Fruit fly (Drosophila melanogaster) whole organism, embryonic: Measurements from ENCODE around the gene bbg.

Experiments used
- CG1024 ChIP-seq: fragments of 200-800 bp; sonication (Bioruptor generic); IDR thresholded peaks from 2 replicates; pipeline ENCODE4 v1.3.6; 2022; ENCODE audit warnings: missing biosample characterization, missing genetic modification characterization
- CG10543 ChIP-seq: fragments of 200-800 bp; sonication (Bioruptor generic); optimal IDR thresholded peaks from 3 replicates; lab custom pipeline; 2017; ENCODE audit warnings: missing biosample characterization, mild to moderate bottlenecking, missing genetic modification characterization, moderate library complexity
- CG10565 ChIP-seq: fragments of 200-800 bp; sonication (Bioruptor generic); optimal IDR thresholded peaks from 3 replicates; lab custom pipeline; 2016; ENCODE audit warnings: missing biosample characterization, mild to moderate bottlenecking, missing genetic modification characterization
- CG12391 ChIP-seq: fragments of 200-800 bp; sonication (Bioruptor generic); optimal IDR thresholded peaks from 3 replicates; lab custom pipeline; 2018; ENCODE audit warnings: missing biosample characterization, mild to moderate bottlenecking, missing genetic modification characterization, moderate library complexity
- CG13287 ChIP-seq: fragments of 200-800 bp; sonication (Bioruptor generic); IDR thresholded peaks from 2 replicates; pipeline ENCODE4 v1.3.6; 2022; ENCODE audit warnings: missing biosample characterization, missing genetic modification characterization; ENCODE audit not compliant: partially characterized antibody
- CG15514 ChIP-seq: fragments of 200-800 bp; sonication (Bioruptor generic); optimal IDR thresholded peaks from 3 replicates; lab custom pipeline; 2017; ENCODE audit warnings: missing biosample characterization, missing genetic modification characterization, mild to moderate bottlenecking, moderate library complexity, missing genetic modification reagents
- CG1603 ChIP-seq: fragments of 200-800 bp; sonication (Bioruptor generic); optimal IDR thresholded peaks from 2 replicates; lab custom pipeline; 2019; ENCODE audit warnings: missing biosample characterization, mild to moderate bottlenecking, missing genetic modification characterization, moderate library complexity
- CG17568 ChIP-seq: fragments of 200-800 bp; sonication (Bioruptor generic); optimal IDR thresholded peaks from 2 replicates; lab custom pipeline; 2018; ENCODE audit warnings: missing biosample characterization, mild to moderate bottlenecking, missing genetic modification characterization, moderate library complexity
- CG17912 ChIP-seq: fragments of 200-800 bp; sonication (Bioruptor generic); optimal IDR thresholded peaks from 2 replicates; lab custom pipeline; 2018; ENCODE audit warnings: missing biosample characterization, mild to moderate bottlenecking, missing genetic modification characterization
- CG2199 ChIP-seq: fragments of 200-800 bp; sonication (Bioruptor generic); IDR thresholded peaks from 3 replicates; pipeline ENCODE4 v1.3.6; 2022; ENCODE audit warnings: missing biosample characterization, missing genetic modification characterization
- CG31388 ChIP-seq: fragments of 200-800 bp; sonication (Bioruptor generic); optimal IDR thresholded peaks from 2 replicates; lab custom pipeline; 2016; ENCODE audit warnings: missing biosample characterization, missing genetic modification characterization
- CG3407 ChIP-seq: fragments of 200-800 bp; sonication (Bioruptor generic); optimal IDR thresholded peaks from 2 replicates; lab custom pipeline; 2018; ENCODE audit warnings: missing biosample characterization, mild to moderate bottlenecking, missing genetic modification characterization
- CG4707 ChIP-seq: fragments of 200-800 bp; sonication (Bioruptor generic); optimal IDR thresholded peaks from 2 replicates; lab custom pipeline; 2018; ENCODE audit warnings: missing biosample characterization, mild to moderate bottlenecking, missing genetic modification characterization, moderate library complexity
- CG5953 ChIP-seq: fragments of 200-800 bp; sonication (Bioruptor generic); IDR thresholded peaks from 2 replicates; pipeline ENCODE4 v1.3.6; 2022; ENCODE audit warnings: missing biosample characterization, missing genetic modification characterization
- CG6254 ChIP-seq: fragments of 200-800 bp; sonication (Bioruptor generic); optimal IDR thresholded peaks from 3 replicates; lab custom pipeline; 2017; ENCODE audit warnings: mild to moderate bottlenecking, missing biosample characterization, missing genetic modification reagents, missing genetic modification characterization
- CG7963 ChIP-seq: fragments of 200-800 bp; sonication (Bioruptor generic); IDR thresholded peaks from 3 replicates; pipeline ENCODE4 v1.3.6; 2022; ENCODE audit warnings: missing biosample characterization, missing genetic modification characterization; ENCODE audit not compliant: partially characterized antibody
- CG9876 ChIP-seq: fragments of 200-800 bp; sonication (Bioruptor generic); optimal IDR thresholded peaks from 2 replicates; lab custom pipeline; 2016; ENCODE audit warnings: missing biosample characterization, missing genetic modification characterization
- D ChIP-seq, 2 experiments: fragments of 200-800 bp in 1 of 2; fragments of >200 bp in 1 of 2; sonication (Bioruptor generic) in 1 of 2; optimal IDR thresholded peaks; 2 replicates in 1 of 2; 3 replicates in 1 of 2; lab custom pipeline; 2017; ENCODE audit warnings: mild to moderate bottlenecking in 1 of 2, missing biosample characterization in 1 of 2, missing genetic modification characterization in 1 of 2, missing genetic modification reagents in 1 of 2
- Deaf1 ChIP-seq: fragments of 200-800 bp; optimal IDR thresholded peaks from 3 replicates; lab custom pipeline; 2019; ENCODE audit warnings: missing biosample characterization, mild to moderate bottlenecking, missing genetic modification characterization, moderate library complexity
- Dip3 ChIP-seq: fragments of 200-800 bp; sonication (Bioruptor generic); optimal IDR thresholded peaks from 3 replicates; lab custom pipeline; 2016; ENCODE audit warnings: missing biosample characterization, missing genetic modification characterization
- E2f1 ChIP-seq: fragments of 200-800 bp; sonication (Bioruptor generic); IDR thresholded peaks from 2 replicates; pipeline ENCODE4 v1.3.6; 2022; ENCODE audit warnings: missing biosample characterization, missing genetic modification characterization
- Fer1 ChIP-seq: fragments of 200-800 bp; sonication (Bioruptor generic); optimal IDR thresholded peaks from 2 replicates; lab custom pipeline; 2017; ENCODE audit warnings: missing biosample characterization, mild to moderate bottlenecking, missing genetic modification characterization
- H2.0 ChIP-seq: fragments of 200-800 bp; sonication (Bioruptor generic); IDR thresholded peaks from 2 replicates; pipeline ENCODE4 v1.3.6; 2022; ENCODE audit warnings: missing biosample characterization, missing genetic modification characterization
- Hmr ChIP-seq: fragments of 200-800 bp; sonication (Bioruptor generic); optimal IDR thresholded peaks from 3 replicates; lab custom pipeline; 2017; ENCODE audit warnings: mild to moderate bottlenecking, missing biosample characterization, missing genetic modification reagents, missing genetic modification characterization
- Jarid2 ChIP-seq: fragments of 200-800 bp; sonication (Bioruptor generic); optimal IDR thresholded peaks from 3 replicates; lab custom pipeline; 2017; ENCODE audit warnings: mild to moderate bottlenecking, missing biosample characterization, missing genetic modification reagents, missing genetic modification characterization
- Med ChIP-seq: fragments of 200-800 bp; sonication (Bioruptor generic); peaks from one replicate; lab custom pipeline; 2016; ENCODE audit warnings: missing biosample characterization, missing genetic modification characterization, mild to moderate bottlenecking, inconsistent platforms, moderate library complexity
- Nf-YA ChIP-seq: fragments of 200-800 bp; sonication (Bioruptor generic); IDR thresholded peaks from 2 replicates; pipeline ENCODE4 v1.3.6; 2022; ENCODE audit warnings: missing biosample characterization, missing genetic modification characterization
- Pdp1 ChIP-seq, 2 experiments: fragments of 200-800 bp; sonication (Bioruptor generic); optimal IDR thresholded peaks; 3 replicates each; lab custom pipeline; 2016; ENCODE audit warnings: missing biosample characterization in 2 of 2, missing genetic modification characterization in 2 of 2, mild to moderate bottlenecking in 1 of 2, moderate library complexity in 1 of 2
- Ptx1 ChIP-seq: fragments of 200-800 bp; sonication (Bioruptor generic); IDR thresholded peaks from 2 replicates; pipeline ENCODE4 v1.3.6; 2022; ENCODE audit warnings: missing biosample characterization, missing genetic modification characterization
- Sox102F ChIP-seq: fragments of 200-800 bp; sonication (Bioruptor generic); optimal IDR thresholded peaks from 2 replicates; lab custom pipeline; 2018; ENCODE audit warnings: missing biosample characterization, mild to moderate bottlenecking, missing genetic modification characterization, moderate library complexity
- Usf ChIP-seq: fragments of 200-800 bp; sonication (Bioruptor generic); optimal IDR thresholded peaks from 2 replicates; lab custom pipeline; 2017; ENCODE audit warnings: missing genotype, missing biosample characterization, missing genetic modification characterization
- ato ChIP-seq: fragments of 200-800 bp; sonication (Bioruptor generic); IDR thresholded peaks from 2 replicates; pipeline ENCODE4 v1.3.6; 2022; ENCODE audit warnings: missing biosample characterization, missing genetic modification characterization; ENCODE audit not compliant: partially characterized antibody
- crol ChIP-seq: fragments of 200-800 bp; sonication (Bioruptor generic); IDR thresholded peaks from 2 replicates; pipeline ENCODE4 v1.3.6; 2022; ENCODE audit warnings: missing biosample characterization, missing genetic modification characterization
- dm ChIP-seq: fragments of 200-800 bp; sonication (Bioruptor generic); optimal IDR thresholded peaks from 3 replicates; lab custom pipeline; 2016; ENCODE audit warnings: missing biosample characterization, missing genetic modification characterization
- fd3F ChIP-seq: fragments of 200-800 bp; sonication (Bioruptor generic); optimal IDR thresholded peaks from 2 replicates; lab custom pipeline; 2018; ENCODE audit warnings: missing biosample characterization, mild to moderate bottlenecking, missing genetic modification characterization, moderate library complexity
- fu2 ChIP-seq: fragments of 200-800 bp; sonication (Bioruptor generic); optimal IDR thresholded peaks from 2 replicates; lab custom pipeline; 2016; ENCODE audit warnings: missing biosample characterization, missing genetic modification characterization
- gem ChIP-seq: fragments of 200-800 bp; sonication (Bioruptor generic); optimal IDR thresholded peaks from 2 replicates; lab custom pipeline; 2019; ENCODE audit warnings: missing biosample characterization, mild to moderate bottlenecking, missing genetic modification characterization, moderate library complexity
- nau ChIP-seq: fragments of 200-800 bp; sonication (Bioruptor generic); optimal IDR thresholded peaks from 3 replicates; lab custom pipeline; 2017; ENCODE audit warnings: missing biosample characterization, mild to moderate bottlenecking, missing genetic modification characterization, missing genetic modification reagents
- oc ChIP-seq: fragments of 200-800 bp; sonication (Bioruptor generic); optimal IDR thresholded peaks from 2 replicates; lab custom pipeline; 2018; ENCODE audit warnings: missing biosample characterization, mild to moderate bottlenecking, missing genetic modification characterization, moderate library complexity
- prd ChIP-seq, 3 experiments: fragments of >200 bp in 2 of 3; fragments of 200-800 bp in 1 of 3; sonication (Bioruptor generic) in 1 of 3; optimal IDR thresholded peaks in 2 of 3; IDR thresholded peaks in 1 of 3; 2 replicates in 2 of 3; 3 replicates in 1 of 3; pipeline versions ENCODE4 v1.3.6 to Lab custom; 2017 to 2022; ENCODE audit warnings: missing biosample characterization in 1 of 3, missing genetic modification characterization in 1 of 3
- repo ChIP-seq: fragments of 200-800 bp; sonication (Bioruptor generic); optimal IDR thresholded peaks from 2 replicates; lab custom pipeline; 2016; ENCODE audit warnings: missing biosample characterization, missing genetic modification characterization
- row ChIP-seq: fragments of 200-800 bp; sonication (Bioruptor generic); IDR thresholded peaks from 3 replicates; pipeline ENCODE4 v1.3.6; 2022; ENCODE audit warnings: missing biosample characterization, missing genetic modification characterization
- sens-2 ChIP-seq: fragments of 200-800 bp; sonication (Bioruptor generic); IDR thresholded peaks from 2 replicates; pipeline ENCODE4 v1.3.6; 2022; ENCODE audit warnings: missing biosample characterization, missing genetic modification characterization
- slp2 ChIP-seq: fragments of 200-800 bp; sonication (Bioruptor generic); optimal IDR thresholded peaks from 2 replicates; lab custom pipeline; 2016; ENCODE audit warnings: missing biosample characterization, missing genetic modification characterization
- tgo ChIP-seq: fragments of 200-800 bp; sonication (Bioruptor generic); IDR thresholded peaks from 3 replicates; pipeline ENCODE4 v1.3.6; 2022; ENCODE audit warnings: missing biosample characterization, missing genetic modification characterization
- tin ChIP-seq: fragments of 200-800 bp; sonication (Bioruptor generic); optimal IDR thresholded peaks from 3 replicates; lab custom pipeline; 2016; ENCODE audit warnings: missing biosample characterization, missing genetic modification characterization
- ttk ChIP-seq: fragments of 200-800 bp; sonication (Bioruptor generic); IDR thresholded peaks from 2 replicates; pipeline ENCODE4 v2.1.2; 2022; ENCODE audit warnings: missing biosample characterization, missing genetic modification characterization
- vfl ChIP-seq: fragments of 200-800 bp; sonication (Bioruptor generic); optimal IDR thresholded peaks from 2 replicates; lab custom pipeline; 2016; ENCODE audit warnings: missing biosample characterization, missing genetic modification characterization
- zfh1 ChIP-seq: fragments of 200-800 bp; sonication (Bioruptor generic); IDR thresholded peaks from 3 replicates; pipeline ENCODE4 v1.3.6; 2022; ENCODE audit warnings: missing biosample characterization, missing genetic modification characterization

The bbg gene

DNA sequence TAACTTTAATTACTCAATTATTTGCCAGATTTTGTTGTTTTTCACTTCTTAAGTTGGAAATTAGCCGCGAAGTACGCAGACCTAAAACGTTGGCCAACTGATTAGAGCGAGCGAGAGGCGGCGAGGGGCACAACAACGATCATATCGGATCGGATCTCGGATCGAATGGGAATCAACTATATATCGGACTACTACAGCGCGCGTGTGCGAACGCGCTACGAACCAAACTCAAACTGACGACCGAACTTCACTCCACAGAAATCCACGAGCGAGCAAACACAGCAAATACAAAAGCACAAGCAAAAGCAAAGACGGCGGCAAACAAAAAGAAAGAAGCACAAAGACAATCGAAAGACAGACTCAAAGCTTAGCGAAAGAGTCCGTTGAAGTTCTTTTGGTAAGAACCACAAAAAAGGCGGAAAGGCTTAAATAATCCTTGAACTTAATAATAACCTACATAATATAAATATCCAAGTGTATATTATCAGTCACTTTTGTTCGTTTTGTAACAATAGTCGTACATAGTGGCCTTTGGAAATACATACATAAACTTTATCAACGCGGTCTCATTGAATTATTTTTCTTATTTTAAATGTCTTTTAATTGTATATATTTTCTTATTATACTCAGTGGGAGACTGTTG lies at the start of gene bbg, which contains the start of gene CG43246 (continued):
- TF ChIP-seq tgo (no peak), CG1024 (GFP tag; lab: Robert Waterston, UW) (no peak), CG31388 (GFP tag; lab: Kevin White, UChicago) (no peak), CG17568 (GFP tag; lab: Kevin White, UChicago) (no peak), vfl (no peak), CG13287 (GFP tag; lab: Robert Waterston, UW) (0 out of 2 replicates have a peak, but pooled peaks have one; percentile 16), Deaf1 (peak; percentile 91), CG4707 (GFP tag; lab: Kevin White, UChicago) (no peak), Fer1 (GFP tag; lab: Kevin White, UChicago) (peak; percentile 18), CG10565 (GFP tag; lab: Kevin White, UChicago) (no peak), CG2199 (GFP tag; lab: Robert Waterston, UW) (peak; percentile 83; the same call in 2 of the 3 replicates), Pdp1 (GFP tag; optimal IDR thresholded peaks at IDR 0.05; lab: Kevin White, UChicago) (no peak), fu2 (GFP tag; lab: Kevin White, UChicago) (no peak), fd3F (GFP tag; lab: Kevin White, UChicago) (no peak), CG1603 (tag; lab: Kevin White, UChicago) (no peak), ttk (no peak), CG12391 (tag; lab: Kevin White, UChicago) (no peak), slp2 (GFP tag; lab: Kevin White, UChicago) (no peak), Med (peak; percentile 57), CG5953 (no peak), Nf-YA (GFP tag; lab: Robert Waterston, UW) (no peak), CG17912 (GFP tag; lab: Kevin White, UChicago) (no peak), row (GFP tag; lab: Robert Waterston, UW) (no peak), repo (GFP tag; lab: Kevin White, UChicago) (no peak), D (optimal IDR thresholded peaks at IDR 0.05; lab: Kevin White, UChicago) (no peak), D (GFP tag; optimal IDR thresholded peaks at IDR 0.05; lab: Kevin White, UChicago) (no peak), E2f1 (GFP tag; lab: Robert Waterston, UW) (no peak), gem (tag; lab: Kevin White, UChicago) (no peak), CG6254 (GFP tag; lab: Kevin White, UChicago) (no peak), oc (no peak), Usf (GFP tag; lab: Kevin White, UChicago) (no peak), prd (optimal IDR thresholded peaks at IDR 0.05; lab: Kevin White, UChicago) (no peak), prd (GFP tag; IDR thresholded peaks at IDR 0.05; lab: Robert Waterston, UW) (no peak), H2.0 (GFP tag; lab: Robert Waterston, UW) (no peak), zfh1 (GFP tag; lab: Robert Waterston, UW) (no peak), Dip3 (GFP tag; lab: Kevin White, UChicago) (no peak), CG9876 (GFP tag; lab: Kevin White, UChicago) (no peak), tin (GFP tag; lab: Kevin White, UChicago) (no peak), CG3407 (no peak), nau (GFP tag; lab: Kevin White, UChicago) (no peak), dm (GFP tag; lab: Kevin White, UChicago) (no peak), CG7963 (GFP tag; lab: Robert Waterston, UW) (peak; percentile 35; the same call in 1 of the 3 replicates), CG15514 (GFP tag; lab: Kevin White, UChicago) (peak; percentile 16), Hmr (GFP tag; lab: Kevin White, UChicago) (no peak), crol (no peak), Jarid2 (GFP tag; lab: Kevin White, UChicago) (peak; percentile 90), sens-2 (no peak), ato (GFP tag; lab: Robert Waterston, UW) (peak; percentile 40; the same call in 1 of the 2 replicates), Sox102F (GFP tag; lab: Kevin White, UChicago) (no peak), CG10543 (GFP tag; lab: Kevin White, UChicago) (peak; percentile 20), Ptx1 (GFP tag; lab: Robert Waterston, UW) (no peak)
